Worm (Caenorhabditis elegans) whole organism, dauer: ENCODE data around the gene F52B11.2.

Experiments used
- unc-62 ChIP-seq: sonication (generic microtip); optimal IDR thresholded peaks from 2 replicates; lab custom pipeline; 2017; ENCODE audit warnings: missing biosample characterization, missing genetic modification reagents, missing genetic modification characterization

F52B11.2 gene

DNA sequence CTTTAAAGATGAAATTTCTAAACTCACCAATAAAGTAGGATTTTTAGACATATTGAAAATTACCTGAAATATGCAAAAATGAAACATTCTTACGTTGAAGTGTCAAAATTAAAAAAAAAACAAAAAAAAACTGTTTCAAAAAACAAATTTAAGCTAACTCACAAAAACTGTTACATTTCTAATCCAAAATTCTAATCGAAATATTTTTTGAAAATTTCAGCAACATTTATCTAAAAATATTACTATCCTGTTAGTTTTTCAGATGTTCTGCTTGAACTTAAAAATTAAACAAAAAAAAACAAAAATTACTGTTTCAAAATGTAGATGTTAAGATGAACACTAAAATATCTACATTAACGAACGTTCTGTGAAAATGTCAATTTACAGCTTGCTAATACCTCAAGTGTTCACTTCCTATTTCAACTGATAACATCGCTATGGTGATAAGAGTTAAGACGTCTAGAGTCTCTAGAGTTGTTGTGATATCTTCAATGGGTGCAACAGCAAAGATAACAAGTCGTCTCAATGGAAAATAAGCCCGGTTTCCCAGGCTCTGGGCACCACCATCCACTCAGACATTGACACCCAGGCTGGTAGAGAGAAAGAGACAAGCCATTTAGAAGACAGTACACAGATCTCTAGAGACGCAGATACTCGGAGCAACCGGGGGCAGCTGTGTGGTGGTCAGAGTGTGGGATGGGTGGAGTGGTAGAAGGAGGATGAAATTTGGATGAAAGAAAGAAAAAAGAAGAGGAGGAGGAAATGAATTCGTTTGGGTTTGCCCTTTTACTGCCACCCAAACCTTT lies 44.6 kb downstream of the F52B11.2 start, which contains the start of gene H12I19.115:
Gene H12I19.115, minus strand, starts transcription at position 51 of the 806 bp plus-strand sequence.
- no peak for TF ChIP-seq unc-62

DNA sequence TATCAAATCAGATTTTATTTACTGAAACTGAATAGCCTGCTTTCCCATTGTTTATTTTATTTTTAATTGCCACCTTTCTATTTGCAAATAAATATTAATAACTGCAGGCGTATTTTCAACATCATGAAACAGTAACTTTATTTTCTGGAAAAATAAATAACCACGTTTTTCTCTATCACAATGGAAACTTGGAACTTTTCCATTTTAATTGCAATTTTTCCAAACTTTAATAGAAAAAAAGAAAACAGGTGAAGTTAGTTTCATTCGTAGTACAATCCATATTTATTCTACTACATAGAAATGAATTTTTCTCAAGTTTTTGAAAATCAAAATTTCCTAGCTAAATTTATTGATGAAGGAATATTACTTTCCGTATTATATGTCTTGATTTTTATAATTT lies 45.7 kb downstream of the F52B11.2 start, which contains the start of gene srz-42:
Gene srz-42, plus strand, starts transcription at position 301 of the 400 bp plus-strand sequence.
- TF ChIP-seq unc-62, result no peak

ce11 chrIV:14131770-14132169 lies 48.4 kb downstream of the F52B11.2 start, which contains the start of gene srz-59:
srz-59 (plus strand) TSS chrIV:14132070.
- no peak for TF ChIP-seq unc-62

DNA sequence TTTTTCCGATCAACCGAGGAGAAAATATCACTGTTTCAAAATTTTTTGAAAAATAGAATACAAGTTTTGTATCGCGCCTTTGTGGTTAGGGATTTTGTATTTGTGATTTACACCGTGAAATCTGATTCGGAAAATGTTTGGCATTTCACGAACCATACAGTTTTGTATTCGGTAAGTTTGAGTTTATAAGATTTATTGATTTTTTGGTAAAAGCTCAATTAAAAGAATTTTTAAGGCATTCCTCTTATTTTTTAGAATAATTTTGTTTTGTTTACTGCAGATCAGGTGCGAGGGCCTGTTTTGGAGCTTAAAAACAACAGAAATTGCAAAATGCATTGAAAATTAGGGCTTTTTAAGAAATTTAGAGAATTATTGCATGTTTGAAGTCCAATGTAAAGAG lies 50.0 kb downstream of the F52B11.2 start:
- no peak for TF ChIP-seq unc-62
